Fruit fly (Drosophila melanogaster): ENCODE data around the gene lab.

- TF ChIP-seq dsx (GFP tag; optimal IDR thresholded peaks at IDR 0.05; ENCODE audit: poor library complexity, severe bottlenecking) (no peak), CG32006 (GFP tag; optimal IDR thresholded peaks at IDR 0.05) (no peak), Hr39 (GFP tag; optimal IDR thresholded peaks at IDR 0.05) (no peak), OdsH (GFP tag; optimal IDR thresholded peaks at IDR 0.05) (no peak), Met (GFP tag; optimal IDR thresholded peaks at IDR 0.05) (no peak)
Observed at dm6 chr3R:6667245-6667644, 11.1 kb downstream of the lab start.
